Fruit fly (Drosophila melanogaster): ENCODE measurements around the gene LpR1.

Gene LpR1

dm6 chr3R:25782855-25783424 lies 20.0 kb upstream of the LpR1 start:
- TF ChIP-seq CG14711 (tag; optimal IDR thresholded peaks at IDR 0.05) (no peak), Hr96 (GFP tag; optimal IDR thresholded peaks at IDR 0.05) (no peak), bab1 (GFP tag; optimal IDR thresholded peaks at IDR 0.05) (no peak), CG7101 (tag; optimal IDR thresholded peaks at IDR 0.05) (no peak), cnc (optimal IDR thresholded peaks at IDR 0.05) (no peak), ovo (GFP tag; optimal IDR thresholded peaks at IDR 0.05) (no peak), CG11617 (GFP tag; optimal IDR thresholded peaks at IDR 0.05) (no peak), Crg-1 (GFP tag; optimal IDR thresholded peaks at IDR 0.05) (no peak)

dm6 chr3R:25778205-25778604 lies 15.3 kb upstream of the LpR1 start, which contains the start of gene CG4956:
Gene CG4956, minus strand, starts transcription at chr3R:25778305.
- no peak for TF ChIP-seq pad (GFP tag; optimal IDR thresholded peaks at IDR 0.05)
- TF ChIP-seq Mnt (GFP tag; optimal IDR thresholded peaks at IDR 0.05) = no peak
- TF ChIP-seq CG12768 (GFP tag; optimal IDR thresholded peaks at IDR 0.05) = no peak
- TF ChIP-seq Crg-1 (GFP tag; optimal IDR thresholded peaks at IDR 0.05) = no peak
- no peak for TF ChIP-seq ovo (GFP tag; optimal IDR thresholded peaks at IDR 0.05)
- no peak for TF ChIP-seq CG14711 (tag; optimal IDR thresholded peaks at IDR 0.05)
- TF ChIP-seq cic (GFP tag; optimal IDR thresholded peaks at IDR 0.05) = no peak
- TF ChIP-seq CG11617 (GFP tag; optimal IDR thresholded peaks at IDR 0.05) = no peak
- TF ChIP-seq kay (GFP tag; ENCODE audit: borderline replicate concordance) = no peak
- no peak for TF ChIP-seq Hr96 (GFP tag; optimal IDR thresholded peaks at IDR 0.05)

- TF ChIP-seq bab1 (GFP tag; optimal IDR thresholded peaks at IDR 0.05) = no peak
Observed at dm6 chr3R:25777098-25777497, 14.2 kb upstream of the LpR1 start, which contains the start of gene CG17195. Gene CG17195, minus strand, starts transcription at chr3R:25777198.

dm6 chr3R:25776137-25776536 lies 13.2 kb upstream of the LpR1 start, which contains the start of gene CG17196:
Gene CG17196, minus strand, starts transcription at chr3R:25776237.
- TF ChIP-seq toe (GFP tag; optimal IDR thresholded peaks at IDR 0.05) (no peak), CG33017 (tag; optimal IDR thresholded peaks at IDR 0.05) (no peak), CG5204 (GFP tag; optimal IDR thresholded peaks at IDR 0.05) (no peak)

- TF ChIP-seq cnc (optimal IDR thresholded peaks at IDR 0.05) = no peak
- no peak for TF ChIP-seq cic (GFP tag; optimal IDR thresholded peaks at IDR 0.05)
- no peak for TF ChIP-seq tj (GFP tag; optimal IDR thresholded peaks at IDR 0.05)
- no peak for TF ChIP-seq CG1620 (GFP tag; optimal IDR thresholded peaks at IDR 0.05)
- no peak for TF ChIP-seq Crg-1 (GFP tag; optimal IDR thresholded peaks at IDR 0.05)
- no peak for TF ChIP-seq Mnt (GFP tag; optimal IDR thresholded peaks at IDR 0.05)
- no peak for TF ChIP-seq Clk (GFP tag; optimal IDR thresholded peaks at IDR 0.05)
- TF ChIP-seq CG11617 (GFP tag; optimal IDR thresholded peaks at IDR 0.05) = no peak
Observed at dm6 chr3R:25775269-25775668, 12.4 kb upstream of the LpR1 start, which contains the start of the genes CG17197 and CG17198. Gene CG17197, minus strand, starts transcription at chr3R:25775369. Gene CG17198, minus strand, starts transcription at chr3R:25775369.

- TF ChIP-seq Mnt (GFP tag; optimal IDR thresholded peaks at IDR 0.05) (no peak), CG7101 (tag; optimal IDR thresholded peaks at IDR 0.05) (peak; percentile 62), kay (GFP tag; ENCODE audit: borderline replicate concordance) (peak; percentile 13), Clk (GFP tag; optimal IDR thresholded peaks at IDR 0.05) (no peak), CG11617 (GFP tag; optimal IDR thresholded peaks at IDR 0.05) (peak; percentile 35), CG5204 (GFP tag; optimal IDR thresholded peaks at IDR 0.05) (no peak), CG14711 (tag; optimal IDR thresholded peaks at IDR 0.05) (peak; percentile 19), CG7045 (GFP tag; optimal IDR thresholded peaks at IDR 0.05) (no peak), cic (GFP tag; optimal IDR thresholded peaks at IDR 0.05) (peak; percentile 29), CG33017 (tag; optimal IDR thresholded peaks at IDR 0.05) (peak; percentile 55)
Observed at dm6 chr3R:25762005-25762764, 720 bp downstream of the LpR1 start.

- no peak for TF ChIP-seq Clk (GFP tag; optimal IDR thresholded peaks at IDR 0.05)
- TF ChIP-seq Mnt (GFP tag; optimal IDR thresholded peaks at IDR 0.05) = peak; percentile 33
- TF ChIP-seq Crg-1 (GFP tag; optimal IDR thresholded peaks at IDR 0.05) = no peak
- no peak for TF ChIP-seq cnc (optimal IDR thresholded peaks at IDR 0.05)
- no peak for TF ChIP-seq Hr96 (GFP tag; optimal IDR thresholded peaks at IDR 0.05)
Observed at dm6 chr3R:25760190-25760589, 2.7 kb downstream of the LpR1 start.

- TF ChIP-seq CG7045 (GFP tag; optimal IDR thresholded peaks at IDR 0.05) = no peak
- TF ChIP-seq Clk (GFP tag; optimal IDR thresholded peaks at IDR 0.05) = no peak
- no peak for TF ChIP-seq cnc (optimal IDR thresholded peaks at IDR 0.05)
- TF ChIP-seq ovo (GFP tag; optimal IDR thresholded peaks at IDR 0.05) = no peak
Observed at dm6 chr3R:25759430-25759829, 3.5 kb downstream of the LpR1 start.
